Fruit fly (Drosophila melanogaster) whole organism, embryonic: ENCODE measurements around the gene Glut4EF.

ENCODE experiments used
- Atf6 ChIP-seq: fragments of 200-800 bp; sonication (Bioruptor generic); IDR thresholded peaks from 2 replicates; pipeline ENCODE4 v1.3.6; 2022; ENCODE audit warnings: missing biosample characterization, missing genetic modification characterization
- Awh ChIP-seq: fragments of 200-800 bp; sonication (Bioruptor generic); IDR thresholded peaks from 2 replicates; pipeline ENCODE4, ENCODE4 v1.3.6; 2022; ENCODE audit warnings: missing biosample characterization, missing genetic modification characterization
- CG11398 ChIP-seq: fragments of 200-800 bp; sonication (Bioruptor generic); optimal IDR thresholded peaks from 2 replicates; lab custom pipeline; 2016; ENCODE audit warnings: missing biosample characterization, missing genetic modification characterization
- CG11696 ChIP-seq: fragments of 200-800 bp; sonication (Bioruptor generic); IDR thresholded peaks from 2 replicates; pipeline ENCODE4 v1.3.6; 2022; ENCODE audit warnings: missing biosample characterization, missing genetic modification characterization
- CG12236 ChIP-seq: fragments of 200-800 bp; sonication (Bioruptor generic); optimal IDR thresholded peaks from 2 replicates; lab custom pipeline; 2016; ENCODE audit warnings: missing biosample characterization, missing genetic modification characterization
- CG13424 ChIP-seq: fragments of 200-800 bp; sonication (Bioruptor generic); optimal IDR thresholded peaks from 2 replicates; lab custom pipeline; 2019; ENCODE audit warnings: missing biosample characterization, mild to moderate bottlenecking, missing genetic modification characterization, moderate library complexity
- CG13775 ChIP-seq: fragments of 200-800 bp; sonication (Bioruptor generic); optimal IDR thresholded peaks from 3 replicates; lab custom pipeline; 2017; ENCODE audit warnings: missing biosample characterization, mild to moderate bottlenecking, missing genetic modification characterization
- CG14441 ChIP-seq: fragments of 200-800 bp; sonication (Bioruptor generic); IDR thresholded peaks from 2 replicates; pipeline ENCODE4 v1.3.6; 2022; ENCODE audit warnings: missing biosample characterization, missing genetic modification characterization
- CG14710 ChIP-seq: fragments of 200-800 bp; sonication (Bioruptor generic); optimal IDR thresholded peaks from 3 replicates; lab custom pipeline; 2019; ENCODE audit warnings: missing biosample characterization, mild to moderate bottlenecking, missing genetic modification characterization, moderate library complexity
- CG15601 ChIP-seq: fragments of 200-800 bp; sonication (Bioruptor generic); optimal IDR thresholded peaks from 3 replicates; lab custom pipeline; 2019; ENCODE audit warnings: missing biosample characterization, mild to moderate bottlenecking, missing genetic modification characterization, moderate library complexity
- CG17328 ChIP-seq: fragments of 200-800 bp; sonication (Bioruptor generic); IDR thresholded peaks from 2 replicates; pipeline ENCODE4 v1.3.6; 2022; ENCODE audit warnings: missing biosample characterization, missing genetic modification characterization
- CG17385 ChIP-seq: fragments of 200-800 bp; sonication (Bioruptor generic); optimal IDR thresholded peaks from 3 replicates; lab custom pipeline; 2018; ENCODE audit warnings: missing biosample characterization, mild to moderate bottlenecking, missing genetic modification characterization
- CG1832 ChIP-seq: fragments of 200-800 bp; sonication (Bioruptor generic); optimal IDR thresholded peaks from 2 replicates; lab custom pipeline; 2017; ENCODE audit warnings: missing biosample characterization, mild to moderate bottlenecking, missing genetic modification characterization, inconsistent platforms
- CG3281 ChIP-seq: fragments of 200-800 bp; sonication (Bioruptor generic); optimal IDR thresholded peaks from 3 replicates; lab custom pipeline; 2017; ENCODE audit warnings: missing biosample characterization, mild to moderate bottlenecking, missing genetic modification characterization
- CG5180 ChIP-seq: fragments of 200-800 bp; sonication (Bioruptor generic); optimal IDR thresholded peaks from 3 replicates; lab custom pipeline; 2017; ENCODE audit warnings: missing biosample characterization, missing genetic modification characterization, mild to moderate bottlenecking, moderate library complexity, missing genetic modification reagents
- CG6272 ChIP-seq: fragments of 200-800 bp; sonication (Bioruptor generic); IDR thresholded peaks from 2 replicates; pipeline ENCODE4 v1.3.6; 2022; ENCODE audit warnings: missing biosample characterization, missing genetic modification characterization
- CG7786 ChIP-seq: fragments of 200-800 bp; sonication (Bioruptor generic); optimal IDR thresholded peaks from 2 replicates; lab custom pipeline; 2016; ENCODE audit warnings: missing biosample characterization, missing genetic modification characterization
- CoRest ChIP-seq: fragments of 200-800 bp; sonication (Bioruptor generic); optimal IDR thresholded peaks from 3 replicates; lab custom pipeline; 2018; ENCODE audit warnings: missing biosample characterization, mild to moderate bottlenecking, missing genetic modification characterization, moderate library complexity
- Dek ChIP-seq: fragments of 200-800 bp; sonication (Bioruptor generic); optimal IDR thresholded peaks from 3 replicates; lab custom pipeline; 2019; ENCODE audit warnings: missing biosample characterization, mild to moderate bottlenecking, missing genetic modification characterization, moderate library complexity
- E2f1 ChIP-seq: fragments of 200-800 bp; sonication (Bioruptor generic); IDR thresholded peaks from 2 replicates; pipeline ENCODE4 v1.3.6; 2022; ENCODE audit warnings: missing biosample characterization, missing genetic modification characterization
- Ets97D ChIP-seq: fragments of 200-800 bp; sonication (Bioruptor generic); optimal IDR thresholded peaks from 3 replicates; lab custom pipeline; 2016; ENCODE audit warnings: missing biosample characterization, missing genetic modification characterization
- HmgZ ChIP-seq: fragments of 200-800 bp; sonication (Bioruptor generic); optimal IDR thresholded peaks from 2 replicates; lab custom pipeline; 2018; ENCODE audit warnings: missing biosample characterization, mild to moderate bottlenecking, missing genetic modification characterization
- Hmx ChIP-seq: fragments of 200-800 bp; sonication (Bioruptor generic); optimal IDR thresholded peaks from 2 replicates; lab custom pipeline; 2016; ENCODE audit warnings: missing biosample characterization, missing genetic modification characterization
- Oli ChIP-seq: fragments of 200-800 bp; sonication (Bioruptor generic); optimal IDR thresholded peaks from 2 replicates; lab custom pipeline; 2018; ENCODE audit warnings: missing biosample characterization, mild to moderate bottlenecking, missing genetic modification characterization, moderate library complexity
- Six4 ChIP-seq: fragments of 200-800 bp; sonication (Bioruptor generic); optimal IDR thresholded peaks from 2 replicates; lab custom pipeline; 2016; ENCODE audit warnings: missing biosample characterization, missing genetic modification characterization
- Sry-β ChIP-seq: fragments of 200-800 bp; sonication (Bioruptor generic); optimal IDR thresholded peaks from 2 replicates; lab custom pipeline; 2018; ENCODE audit warnings: missing biosample characterization, mild to moderate bottlenecking, missing genetic modification characterization, moderate library complexity
- Usf ChIP-seq: fragments of 200-800 bp; sonication (Bioruptor generic); optimal IDR thresholded peaks from 2 replicates; lab custom pipeline; 2017; ENCODE audit warnings: missing genotype, missing biosample characterization, missing genetic modification characterization
- aop ChIP-seq: fragments of 200-800 bp; sonication (Bioruptor generic); IDR thresholded peaks from 2 replicates; pipeline ENCODE4 v1.3.6; 2022; ENCODE audit warnings: missing biosample characterization, missing genetic modification characterization
- ase ChIP-seq: fragments of 200-800 bp; sonication (Bioruptor generic); IDR thresholded peaks from 3 replicates; pipeline ENCODE4 v1.3.6; 2022; ENCODE audit warnings: missing biosample characterization, missing genetic modification characterization
- da ChIP-seq: fragments of 200-800 bp; sonication (Bioruptor generic); optimal IDR thresholded peaks from 2 replicates; lab custom pipeline; 2016; ENCODE audit warnings: missing biosample characterization, missing genetic modification characterization
- en ChIP-seq: fragments of 200-800 bp; sonication (Bioruptor generic); optimal IDR thresholded peaks from 2 replicates; lab custom pipeline; 2016; ENCODE audit warnings: missing biosample characterization, missing genetic modification characterization
- hbn ChIP-seq: fragments of 200-800 bp; sonication (Bioruptor generic); IDR thresholded peaks from 2 replicates; pipeline ENCODE4 v1.3.6; 2022; ENCODE audit warnings: missing biosample characterization, missing genetic modification characterization; ENCODE audit not compliant: partially characterized antibody
- hkb ChIP-seq, 2 experiments: fragments of 200-800 bp in 1 of 2; fragments of >200 bp in 1 of 2; sonication (Bioruptor generic) in 1 of 2; IDR thresholded peaks in 1 of 2; optimal IDR thresholded peaks in 1 of 2; 2 replicates each; pipeline versions ENCODE4 v1.3.6 to Lab custom; 2017 to 2022; ENCODE audit warnings: missing biosample characterization in 1 of 2, missing genetic modification characterization in 1 of 2
- jing ChIP-seq: fragments of 200-800 bp; sonication (Bioruptor generic); optimal IDR thresholded peaks from 2 replicates; lab custom pipeline; 2018; ENCODE audit warnings: missing biosample characterization, mild to moderate bottlenecking, missing genetic modification characterization
- mld ChIP-seq: fragments of 200-800 bp; sonication (Bioruptor generic); IDR thresholded peaks from 3 replicates; pipeline ENCODE4 v1.3.6; 2022; ENCODE audit warnings: missing biosample characterization, missing genetic modification characterization; ENCODE audit not compliant: partially characterized antibody
- pan ChIP-seq, 4 experiments: fragments of >200 bp in 3 of 4; fragments of 200-800 bp in 1 of 4; sonication (Bioruptor generic) in 1 of 4; optimal IDR thresholded peaks in 3 of 4; IDR thresholded peaks in 1 of 4; 2 replicates each; pipeline versions ENCODE4 v1.3.6 to Lab custom; 2017 to 2022; ENCODE audit warnings: missing biosample characterization in 2 of 4, missing genetic modification characterization in 2 of 4, mixed read lengths in 1 of 4
- pfk ChIP-seq: fragments of 200-800 bp; sonication (Bioruptor generic); optimal IDR thresholded peaks from 2 replicates; lab custom pipeline; 2018; ENCODE audit warnings: missing biosample characterization, mild to moderate bottlenecking, missing genetic modification characterization, moderate library complexity
- pho ChIP-seq: fragments of 200-800 bp; sonication (Bioruptor generic); optimal IDR thresholded peaks from 2 replicates; lab custom pipeline; 2016; ENCODE audit warnings: missing biosample characterization, missing genetic modification characterization
- repo ChIP-seq: fragments of 200-800 bp; sonication (Bioruptor generic); optimal IDR thresholded peaks from 2 replicates; lab custom pipeline; 2016; ENCODE audit warnings: missing biosample characterization, missing genetic modification characterization
- slbo ChIP-seq: fragments of 200-800 bp; sonication (Bioruptor generic); IDR thresholded peaks from 2 replicates; pipeline ENCODE4 v1.3.6; 2022; ENCODE audit warnings: missing biosample characterization, missing genetic modification characterization
- sob ChIP-seq: fragments of 200-800 bp; sonication (Bioruptor generic); IDR thresholded peaks from 2 replicates; pipeline ENCODE4 v1.3.6; 2022; ENCODE audit warnings: missing biosample characterization, missing genetic modification characterization
- sqz ChIP-seq: fragments of 200-800 bp; sonication (Bioruptor generic); optimal IDR thresholded peaks from 3 replicates; lab custom pipeline; 2018; ENCODE audit warnings: missing biosample characterization, mild to moderate bottlenecking, missing genetic modification characterization
- tx ChIP-seq: fragments of 200-800 bp; sonication (Bioruptor generic); optimal IDR thresholded peaks from 2 replicates; lab custom pipeline; 2016; ENCODE audit warnings: missing biosample characterization, missing genetic modification characterization
- usp ChIP-seq: fragments of >200 bp; optimal IDR thresholded peaks from 2 replicates; lab custom pipeline; 2017; ENCODE audit warnings: missing biosample characterization, missing genetic modification characterization
- zfh1 ChIP-seq: fragments of 200-800 bp; sonication (Bioruptor generic); IDR thresholded peaks from 3 replicates; pipeline ENCODE4 v1.3.6; 2022; ENCODE audit warnings: missing biosample characterization, missing genetic modification characterization

The Glut4EF gene

dm6 chr3R:9883248-9883939, 8.9 kb downstream of the Glut4EF start (continued):
- no peak for TF ChIP-seq Sry-β (GFP tag; lab: Kevin White, UChicago)
- TF ChIP-seq aop (GFP tag; lab: Robert Waterston, UW): no peak
- no peak for TF ChIP-seq HmgZ
- TF ChIP-seq pan (optimal IDR thresholded peaks at IDR 0.05; lab: Kevin White, UChicago): no peak
- no peak for TF ChIP-seq pan (GFP tag; optimal IDR thresholded peaks at IDR 0.05 in 1 of 2, IDR thresholded peaks at IDR 0.05 in 1 of 2)
- peak; percentile 88 for TF ChIP-seq sqz (GFP tag; lab: Kevin White, UChicago)
- TF ChIP-seq ase (GFP tag; lab: Robert Waterston, UW): no peak
- TF ChIP-seq CG13775 (GFP tag; lab: Kevin White, UChicago): no peak
- 0 out of 2 replicates have a peak, but pooled peaks have one; percentile 25 for TF ChIP-seq Awh (GFP tag; lab: Robert Waterston, UW)

- no peak for TF ChIP-seq jing (GFP tag; lab: Kevin White, UChicago)
- TF ChIP-seq zfh1 (GFP tag; lab: Robert Waterston, UW): peak; percentile 59; the same call in 1 of the 3 replicates
- no peak for TF ChIP-seq CG5180 (GFP tag; lab: Kevin White, UChicago)
- peak; percentile 37 for TF ChIP-seq CG3281 (GFP tag; lab: Kevin White, UChicago)
- TF ChIP-seq Usf: peak; percentile 19
- no peak for TF ChIP-seq Six4 (GFP tag; lab: Kevin White, UChicago)
- peak; percentile 87 for TF ChIP-seq slbo (GFP tag; lab: Robert Waterston, UW)
- TF ChIP-seq E2f1 (GFP tag; lab: Robert Waterston, UW): 0 out of 2 replicates have a peak, but pooled peaks have one; percentile 6
- TF ChIP-seq CG12236: no peak
- TF ChIP-seq CG11398 (GFP tag; lab: Kevin White, UChicago): no peak
- TF ChIP-seq Atf6 (GFP tag; lab: Robert Waterston, UW): peak; percentile 67
- TF ChIP-seq mld (GFP tag; lab: Robert Waterston, UW): no peak
- TF ChIP-seq CG14710 (tag; lab: Kevin White, UChicago): no peak
- TF ChIP-seq da (GFP tag; lab: Kevin White, UChicago): peak; percentile 31
- TF ChIP-seq tx: peak; percentile 56
- no peak for TF ChIP-seq hkb (optimal IDR thresholded peaks at IDR 0.05; lab: Kevin White, UChicago)
- TF ChIP-seq hkb (GFP tag; IDR thresholded peaks at IDR 0.05; lab: Robert Waterston, UW): peak; percentile 36; the same call in 1 of the 2 replicates
- peak; percentile 69 for TF ChIP-seq CG7786 (GFP tag; lab: Kevin White, UChicago)
- peak; percentile 31 for TF ChIP-seq Oli (tag; lab: Kevin White, UChicago)
- peak; percentile 33 for TF ChIP-seq repo
- peak; percentile 39 for TF ChIP-seq CG17385 (GFP tag; lab: Kevin White, UChicago)
- TF ChIP-seq Dek: peak; percentile 47
- no peak for TF ChIP-seq Ets97D (GFP tag; lab: Kevin White, UChicago)
- TF ChIP-seq CG17328 (GFP tag; lab: Robert Waterston, UW): peak; percentile 62
- TF ChIP-seq CG14441: peak; percentile 54
- TF ChIP-seq pho (GFP tag; lab: Kevin White, UChicago): peak; percentile 71
- TF ChIP-seq CG6272: peak; percentile 53; the same call in 1 of the 2 replicates
- TF ChIP-seq aop (GFP tag; lab: Robert Waterston, UW): peak; percentile 37; the same call in 1 of the 2 replicates
- TF ChIP-seq CG11696 (GFP tag; lab: Robert Waterston, UW): no peak
- TF ChIP-seq CG13424: peak; percentile 58
- TF ChIP-seq CoRest (tag; lab: Kevin White, UChicago): peak; percentile 31
- no peak for TF ChIP-seq CG15601 (tag; lab: Kevin White, UChicago)
- TF ChIP-seq en: no peak
- TF ChIP-seq usp (GFP tag; lab: Kevin White, UChicago): no peak
- no peak for TF ChIP-seq pfk
- no peak for TF ChIP-seq Sry-β (GFP tag; lab: Kevin White, UChicago)
- TF ChIP-seq Hmx (GFP tag; lab: Kevin White, UChicago): no peak
- TF ChIP-seq hbn (GFP tag; lab: Robert Waterston, UW): no peak
- peak; percentile 72 for TF ChIP-seq sob (GFP tag; lab: Robert Waterston, UW)
- no peak for TF ChIP-seq CG1832 (GFP tag; lab: Kevin White, UChicago)
These were observed 10.1 kb downstream of the Glut4EF start for dm6 chr3R:9884461-9885185.
